Worm (Caenorhabditis elegans): ENCODE results near the gene C04E7.1.
"Not testable (repeated sequence)": the region's sequence is repeated elsewhere in the genome, so short reads cannot be mapped to it uniquely, and the experiment has no call there.

The C04E7.1 gene

DNA sequence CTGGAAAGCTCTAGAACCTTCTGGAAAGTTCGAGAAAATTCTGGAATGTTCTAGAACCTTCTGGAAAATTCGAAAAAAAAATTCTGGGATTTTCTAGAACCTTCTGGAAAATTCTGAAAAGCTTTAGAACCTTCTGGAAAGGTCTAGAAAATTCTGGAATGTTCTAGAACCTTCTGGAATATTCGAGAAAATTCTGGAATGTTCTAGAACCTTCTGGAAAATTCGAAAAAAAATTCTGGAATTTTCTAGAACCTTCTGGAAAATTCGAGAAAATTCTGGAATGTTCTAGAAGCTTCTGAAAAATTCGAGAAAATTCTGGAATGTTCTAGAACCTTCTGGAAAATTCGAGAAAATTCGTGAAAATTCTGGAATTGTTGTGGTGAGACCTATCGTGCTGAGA is 27.0 kb upstream of the C04E7.1 start:
- TF ChIP-seq ekl-4 (GFP tag; IDR thresholded peaks at IDR 0.05) (0 out of 2 replicates have a peak, but pooled peaks have one; percentile 54), Y79H2A.3 (GFP tag; conservative IDR thresholded peaks at IDR 0.05) (0 out of 2 replicates have a peak, but pooled peaks have one; percentile 39), egrh-3 (GFP tag; IDR thresholded peaks at IDR 0.05) (0 out of 2 replicates have a peak, but pooled peaks have one; percentile 22), ceh-40 (GFP tag; IDR thresholded peaks at IDR 0.05) (0 out of 2 replicates have a peak, but pooled peaks have one; percentile 74), F39B2.1 (GFP tag; IDR thresholded peaks at IDR 0.05) (0 out of 2 replicates have a peak, but pooled peaks have one; percentile 43), pbrm-1 (GFP tag; IDR thresholded peaks at IDR 0.05) (peak; percentile 7; the same call in 1 of the 2 replicates), dox-1 (GFP tag; IDR thresholded peaks at IDR 0.05) (peak; percentile 93), cebp-1 (GFP tag; IDR thresholded peaks at IDR 0.05) (0 out of 2 replicates have a peak, but pooled peaks have one; percentile 9), hsf-1 (GFP tag; IDR thresholded peaks at IDR 0.05) (peak; percentile 98), rcor-1 (GFP tag; IDR thresholded peaks at IDR 0.05) (peak; percentile 50; the same call in 1 of the 2 replicates), ztf-25 (GFP tag; IDR thresholded peaks at IDR 0.05) (0 out of 2 replicates have a peak, but pooled peaks have one; percentile 52), ceh-100 (GFP tag; IDR thresholded peaks at IDR 0.05) (peak; percentile 45; the same call in 1 of the 2 replicates), madf-6 (GFP tag; IDR thresholded peaks at IDR 0.05) (peak; percentile 47), nfyb-1 (GFP tag; IDR thresholded peaks at IDR 0.05) (peak; percentile 64; the same call in 1 of the 2 replicates)
- not testable (repeated sequence) for TF ChIP-seq cebp-1 (tag; optimal IDR thresholded peaks at IDR 0.05)

DNA sequence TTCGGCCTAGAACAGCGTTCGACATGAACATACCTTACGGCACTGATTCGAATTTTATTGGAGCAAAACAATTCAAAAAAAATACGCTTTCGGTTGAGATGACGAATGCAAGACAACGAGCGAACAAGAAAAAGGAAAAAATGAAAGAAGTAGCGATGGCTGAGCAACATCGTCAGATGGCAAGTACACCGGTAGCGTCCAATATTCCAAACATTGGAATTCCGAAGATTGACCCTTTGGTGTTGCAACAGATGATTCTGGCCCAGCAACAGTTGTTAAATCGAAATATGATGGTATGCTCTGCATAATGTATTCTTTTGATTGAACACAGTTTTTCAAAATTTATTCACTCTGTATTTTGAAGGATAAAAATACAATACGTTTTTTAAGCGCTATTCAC is 25.2 kb upstream of the C04E7.1 start:
- TF ChIP-seq snpc-3.4 (tag; optimal IDR thresholded peaks at IDR 0.05) (no peak), Y56A3A.18 (GFP tag; IDR thresholded peaks at IDR 0.05) (no peak), Y53F4B.3 (GFP tag; IDR thresholded peaks at IDR 0.05) (no peak), ztf-22 (GFP tag; optimal IDR thresholded peaks at IDR 0.05) (no peak), akir-1 (GFP tag; optimal IDR thresholded peaks at IDR 0.05) (no peak), nfyb-1 (GFP tag; IDR thresholded peaks at IDR 0.05) (no peak), bed-2 (GFP tag; IDR thresholded peaks at IDR 0.05) (no peak), F57C9.4 (tag; optimal IDR thresholded peaks at IDR 0.05) (no peak), rec-8 (tag; optimal IDR thresholded peaks at IDR 0.05) (no peak), aptf-2 (GFP tag; conservative IDR thresholded peaks at IDR 0.05) (no peak), die-1 (tag; optimal IDR thresholded peaks at IDR 0.05) (no peak), chd-7 (tag; optimal IDR thresholded peaks at IDR 0.05) (no peak), ztf-26 (tag; optimal IDR thresholded peaks at IDR 0.05) (no peak), attf-3 (GFP tag; conservative IDR thresholded peaks at IDR 0.05) (no peak), lin-35 (GFP tag; optimal IDR thresholded peaks at IDR 0.05) (no peak)

ce11 chrX:334452-334851 is 23.4 kb upstream of the C04E7.1 start:
- no peak for TF ChIP-seq tbx-9 (tag; optimal IDR thresholded peaks at IDR 0.05; ENCODE audit: borderline replicate concordance)
- TF ChIP-seq cebp-2 (GFP tag; IDR thresholded peaks at IDR 0.05) = no peak
- no peak for TF ChIP-seq cebp-1 (GFP tag; IDR thresholded peaks at IDR 0.05)
- no peak for TF ChIP-seq cebp-1 (tag; optimal IDR thresholded peaks at IDR 0.05)

DNA sequence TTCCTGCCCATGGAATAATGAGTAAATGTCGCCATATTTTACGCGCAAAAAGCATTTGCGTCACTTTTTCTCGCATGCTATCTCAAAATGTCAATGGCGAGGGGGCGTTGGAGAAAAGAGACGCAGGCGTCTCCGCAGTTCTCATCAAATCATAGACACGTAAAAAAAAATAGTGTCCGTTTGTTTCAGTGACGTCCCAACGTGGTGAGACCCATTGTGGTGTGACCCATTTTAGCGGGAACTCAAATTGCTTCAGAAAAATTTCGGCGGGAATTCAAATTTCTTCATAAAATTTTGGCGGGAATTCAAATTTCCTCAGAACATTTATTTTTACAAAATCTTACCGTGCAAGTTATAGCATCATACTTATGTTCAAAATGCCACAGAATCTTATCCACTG is 14.1 kb upstream of the C04E7.1 start:
- peak; percentile 48 for TF ChIP-seq lin-54 (GFP tag; optimal IDR thresholded peaks at IDR 0.05)
- peak in 1 of 2 experiments; percentile 3 for TF ChIP-seq let-607 (tag; optimal IDR thresholded peaks at IDR 0.05)
- TF ChIP-seq unc-62 (GFP tag; optimal IDR thresholded peaks at IDR 0.05) = no peak
- no peak for TF ChIP-seq sea-2 (GFP tag; IDR thresholded peaks at IDR 0.05)
- no peak for TF ChIP-seq somi-1 (GFP tag; optimal IDR thresholded peaks at IDR 0.05)
- peak; percentile 3 for TF ChIP-seq tbp1 (GFP tag; optimal IDR thresholded peaks at IDR 0.05)
- no peak for TF ChIP-seq bed-2 (GFP tag; IDR thresholded peaks at IDR 0.05)
- TF ChIP-seq nhr-80 (tag; optimal IDR thresholded peaks at IDR 0.05) = peak; percentile 49
- no peak for TF ChIP-seq egl-18 (GFP tag; IDR thresholded peaks at IDR 0.05)
- no peak for TF ChIP-seq ekl-4 (GFP tag; IDR thresholded peaks at IDR 0.05)
- TF ChIP-seq ztf-26 (tag; optimal IDR thresholded peaks at IDR 0.05) = peak; percentile 28
- TF ChIP-seq madf-8 (GFP tag; conservative IDR thresholded peaks at IDR 0.05) = no peak
- no peak for TF ChIP-seq F23B12.7 (tag; optimal IDR thresholded peaks at IDR 0.05; ENCODE audit: insufficient read depth)
- no peak for TF ChIP-seq madf-6 (GFP tag; IDR thresholded peaks at IDR 0.05)
- TF ChIP-seq cebp-1 (GFP tag; IDR thresholded peaks at IDR 0.05) = no peak
- TF ChIP-seq cebp-1 (tag; optimal IDR thresholded peaks at IDR 0.05) = peak; percentile 20

All from whole organism, young adult.